Worm (Caenorhabditis elegans) whole organism, L4 larva: ENCODE results near the gene K06G5.1.

Source experiments
- D1046.2 ChIP-seq: fragments of 200-800 bp; sonication (Bioruptor generic); IDR thresholded peaks from 2 replicates; pipeline ENCODE4 v1.3.6; 2022; ENCODE audit warnings: missing genetic modification characterization, missing compliant biosample characterization
- F44E2.7 ChIP-seq: fragments of 200-800 bp; sonication (Bioruptor generic); IDR thresholded peaks from 2 replicates; pipeline ENCODE4 v2.1.2; 2022; ENCODE audit warnings: missing genetic modification characterization, missing compliant biosample characterization
- T20F7.1 ChIP-seq: fragments of 200-800 bp; sonication (Bioruptor generic); optimal IDR thresholded peaks from 2 replicates; lab custom pipeline; 2018; ENCODE audit warnings: mild to moderate bottlenecking, missing genetic modification characterization, missing compliant biosample characterization
- ZK546.5 ChIP-seq, 2 experiments: sonication (generic microtip); optimal IDR thresholded peaks; 2 replicates each; lab custom pipeline; 2017; ENCODE audit warnings: missing biosample characterization in 2 of 2, missing genetic modification characterization in 2 of 2
- aha-1 ChIP-seq: fragments of 150-350 bp; peaks from one replicate; lab custom pipeline; 2014; ENCODE audit warnings: missing biosample characterization, missing genetic modification characterization
- ama-1 ChIP-seq: fragments of 150-350 bp; optimal IDR thresholded peaks from 2 replicates; lab custom pipeline; 2014; ENCODE audit warnings: inconsistent platforms, mixed read lengths
- attf-4 ChIP-seq: sonication (generic microtip); optimal IDR thresholded peaks from 3 replicates; lab custom pipeline; 2017; ENCODE audit warnings: missing biosample characterization, missing genetic modification characterization
- ceh-28 ChIP-seq: fragments of 150-350 bp; optimal IDR thresholded peaks from 2 replicates; lab custom pipeline; 2014; ENCODE audit warnings: missing biosample characterization, missing genetic modification reagents, missing genetic modification characterization
- ceh-32 ChIP-seq: sonication (generic microtip); optimal IDR thresholded peaks from 2 replicates; lab custom pipeline; 2016; ENCODE audit warnings: mild to moderate bottlenecking, missing genetic modification characterization, missing compliant biosample characterization; ENCODE audit not compliant: poor library complexity
- ceh-44 ChIP-seq: fragments of 200-800 bp; sonication (Bioruptor generic); IDR thresholded peaks from 2 replicates; pipeline ENCODE4 v1.3.6; 2022; ENCODE audit warnings: missing genetic modification reagents, missing genetic modification characterization, missing compliant biosample characterization
- ceh-82 ChIP-seq: sonication (generic microtip); optimal IDR thresholded peaks from 2 replicates; lab custom pipeline; 2017; ENCODE audit warnings: missing biosample characterization, missing genetic modification characterization
- ctbp-1 ChIP-seq: fragments of 200-800 bp; sonication (Bioruptor generic); IDR thresholded peaks from 2 replicates; pipeline ENCODE4 v1.3.6; 2022; ENCODE audit warnings: missing genetic modification reagents, missing genetic modification characterization, missing compliant biosample characterization
- daf-12 ChIP-seq: fragments of 150-350 bp; optimal IDR thresholded peaks from 2 replicates; lab custom pipeline; 2014; ENCODE audit warnings: missing biosample characterization, missing genetic modification reagents, missing genetic modification characterization
- daf-16 ChIP-seq, 3 experiments: sonication (generic microtip); optimal IDR thresholded peaks; 2 replicates each; lab custom pipeline; 2016 to 2017; ENCODE audit warnings: missing genetic modification characterization in 3 of 3, missing genetic modification reagents in 3 of 3, mild to moderate bottlenecking in 2 of 3, missing compliant biosample characterization in 2 of 3, missing biosample characterization in 1 of 3, moderate library complexity in 1 of 3
- daf-19 ChIP-seq: fragments of 200-800 bp; sonication (Bioruptor generic); conservative IDR thresholded peaks from 2 replicates; pipeline ENCODE4 v1.3.6; 2022; ENCODE audit warnings: missing genetic modification characterization, missing compliant biosample characterization
- dmd-6 ChIP-seq: fragments of 200-800 bp; sonication (Bioruptor generic); IDR thresholded peaks from 2 replicates; pipeline ENCODE4 v1.3.6; 2022; ENCODE audit warnings: missing genetic modification reagents, missing genetic modification characterization, missing compliant biosample characterization
- dve-1 ChIP-seq: sonication (generic microtip); optimal IDR thresholded peaks from 2 replicates; lab custom pipeline; 2017; ENCODE audit warnings: antibody characterized with exemption, mild to moderate bottlenecking, missing genetic modification characterization, missing compliant biosample characterization; ENCODE audit not compliant: insufficient read depth
- hif-1 ChIP-seq, 2 experiments: sonication (generic microtip); optimal IDR thresholded peaks; 2 replicates each; lab custom pipeline; 2016 to 2017; ENCODE audit warnings: missing compliant biosample characterization in 2 of 2, missing genetic modification characterization in 2 of 2, missing genetic modification reagents in 2 of 2, missing genotype in 2 of 2, mild to moderate bottlenecking in 1 of 2
- lim-7 ChIP-seq: fragments of 200-800 bp; sonication (Bioruptor generic); IDR thresholded peaks from 2 replicates; pipeline ENCODE4 v1.3.6; 2022; ENCODE audit warnings: missing genetic modification characterization, missing compliant biosample characterization
- lin-15B ChIP-seq: fragments of 150-350 bp; sonication (generic microtip); optimal IDR thresholded peaks from 3 replicates; lab custom pipeline; 2014; ENCODE audit warnings: missing biosample characterization, missing genetic modification characterization
- lin-38 ChIP-seq: fragments of 200-800 bp; sonication (Bioruptor generic); IDR thresholded peaks from 2 replicates; pipeline ENCODE4 v1.3.6; 2022; ENCODE audit warnings: missing genetic modification reagents, missing genetic modification characterization, missing compliant biosample characterization
- lir-3 ChIP-seq: sonication (generic microtip); optimal IDR thresholded peaks from 2 replicates; lab custom pipeline; 2016; ENCODE audit warnings: mild to moderate bottlenecking, missing genetic modification characterization, missing compliant biosample characterization
- madf-9 ChIP-seq: fragments of 200-800 bp; sonication (Bioruptor generic); conservative IDR thresholded peaks from 2 replicates; pipeline ENCODE4 v1.3.6; 2022; ENCODE audit warnings: missing genetic modification reagents, missing genetic modification characterization, missing compliant biosample characterization
- mxl-2 ChIP-seq: fragments of 200-800 bp; sonication (Bioruptor generic); conservative IDR thresholded peaks from 2 replicates; pipeline ENCODE4 v1.3.6; 2022; ENCODE audit warnings: missing genetic modification reagents, missing genetic modification characterization, missing compliant biosample characterization
- mxl-3 ChIP-seq: fragments of 200-800 bp; sonication (Bioruptor generic); optimal IDR thresholded peaks from 2 replicates; lab custom pipeline; 2018; ENCODE audit warnings: mild to moderate bottlenecking, missing genetic modification characterization, missing compliant biosample characterization
- nhr-10 ChIP-seq: fragments of 150-350 bp; optimal IDR thresholded peaks from 2 replicates; lab custom pipeline; 2014; ENCODE audit warnings: missing biosample characterization, missing genetic modification characterization
- nhr-237 ChIP-seq: sonication (generic microtip); optimal IDR thresholded peaks from 2 replicates; lab custom pipeline; 2017; ENCODE audit warnings: missing biosample characterization, missing genetic modification characterization
- nhr-25 ChIP-seq: sonication (generic microtip); optimal IDR thresholded peaks from 2 replicates; lab custom pipeline; 2017; ENCODE audit warnings: missing genetic modification characterization, mild to moderate bottlenecking, missing compliant biosample characterization, antibody characterized with exemption, moderate library complexity, borderline replicate concordance; ENCODE audit not compliant: insufficient read depth
- nhr-28 ChIP-seq: fragments of 150-350 bp; optimal IDR thresholded peaks from 2 replicates; lab custom pipeline; 2014; ENCODE audit warnings: missing biosample characterization, missing genetic modification characterization
- nhr-76 ChIP-seq: fragments of 150-350 bp; optimal IDR thresholded peaks from 2 replicates; lab custom pipeline; 2014; ENCODE audit warnings: missing biosample characterization, missing genetic modification characterization
- pha-4 ChIP-seq, 2 experiments: fragments of 150-350 bp in 1 of 2; fragments of 200-800 bp in 1 of 2; sonication (Bioruptor generic) in 1 of 2; IDR thresholded peaks in 1 of 2; optimal IDR thresholded peaks in 1 of 2; 2 replicates each; pipeline versions ENCODE4 v1.3.6 to Lab custom; 2014 to 2022; ENCODE audit warnings: missing genetic modification characterization in 2 of 2, missing genetic modification reagents in 2 of 2, missing biosample characterization in 1 of 2, missing compliant biosample characterization in 1 of 2
- snpc-1.2 ChIP-seq: fragments of 200-800 bp; sonication (Bioruptor generic); IDR thresholded peaks from 2 replicates; pipeline ENCODE4 v1.3.6; 2022; ENCODE audit warnings: missing genetic modification reagents, missing genetic modification characterization, missing compliant biosample characterization
- tra-1 ChIP-seq: fragments of 200-800 bp; sonication (Bioruptor generic); IDR thresholded peaks from 2 replicates; pipeline ENCODE4 v1.3.6; 2022; ENCODE audit warnings: missing genetic modification reagents, missing genetic modification characterization, missing compliant biosample characterization
- unc-130 ChIP-seq: sonication (generic microtip); optimal IDR thresholded peaks from 2 replicates; lab custom pipeline; 2016; ENCODE audit warnings: missing genetic modification reagents, missing genetic modification characterization, missing compliant biosample characterization
- unc-62 ChIP-seq, 3 experiments: fragments of 150-350 bp in 1 of 3; sonication (generic microtip); optimal IDR thresholded peaks in 2 of 3; peaks in 1 of 3; 1 replicate in 1 of 3; 2 replicates in 2 of 3; lab custom pipeline; 2014 to 2017; ENCODE audit warnings: missing biosample characterization in 3 of 3, missing genetic modification characterization in 3 of 3, missing genetic modification reagents in 3 of 3, missing genotype in 1 of 3
- zfp-3 ChIP-seq: fragments of 200-800 bp; sonication (Bioruptor generic); conservative IDR thresholded peaks from 2 replicates; pipeline ENCODE4 v1.3.6; 2022; ENCODE audit warnings: missing genetic modification reagents, missing genetic modification characterization, missing compliant biosample characterization
- zip-11 ChIP-seq: fragments of 200-800 bp; sonication (Bioruptor generic); IDR thresholded peaks from 2 replicates; pipeline ENCODE4 v1.3.6; 2022; ENCODE audit warnings: missing genetic modification characterization, missing compliant biosample characterization
- zip-2 ChIP-seq: fragments of 150-350 bp; optimal IDR thresholded peaks from 2 replicates; lab custom pipeline; 2014; ENCODE audit warnings: missing biosample characterization, missing genetic modification characterization

K06G5.1 gene

DNA sequence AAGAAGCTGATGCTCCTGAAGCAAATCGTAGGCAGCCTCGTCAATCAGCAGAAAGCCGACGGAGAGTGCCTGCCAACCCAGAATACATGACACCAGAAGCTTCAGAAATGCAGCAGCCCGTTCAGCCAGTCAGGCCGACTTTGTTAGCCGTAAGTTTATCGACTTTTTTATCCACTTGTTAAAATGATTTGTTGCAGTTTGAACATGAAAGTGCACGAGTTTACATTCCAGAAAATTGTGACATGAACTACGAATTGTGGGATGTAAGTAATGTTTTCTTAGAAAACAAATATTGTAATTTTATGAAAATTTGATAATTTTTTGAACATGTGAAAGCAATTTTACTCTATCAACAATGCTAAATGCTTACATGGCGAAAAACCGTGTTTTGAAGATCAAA is 25.4 kb downstream of the K06G5.1 start:
- TF ChIP-seq snpc-1.2 (GFP tag; lab: Robert Waterston, UW) (no peak), unc-62 (GFP tag; optimal IDR thresholded peaks at IDR 0.05 in 1 of 2; lab: Kevin White, UChicago) (peak in 1 of 2 experiments; percentile 93), unc-62 (tag; optimal IDR thresholded peaks at IDR 0.05; lab: Kevin White, UChicago) (no peak), unc-130 (no peak)

ce11 chrX:14241531-14241930 is 26.8 kb downstream of the K06G5.1 start:
- TF ChIP-seq aha-1 (tag; lab: Kevin White, UChicago) (peak; percentile 92), daf-19 (GFP tag; lab: Robert Waterston, UW) (no peak)
- TF ChIP-seq, all 104 proteins: peak for 1

- no peak for TF ChIP-seq zip-11 (GFP tag; lab: Robert Waterston, UW)
- TF ChIP-seq zip-2 (tag; lab: Kevin White, UChicago) = no peak
- peak in 1 of 2 experiments; percentile 83 for TF ChIP-seq hif-1 (tag; optimal IDR thresholded peaks at IDR 0.05; lab: Kevin White, UChicago)
- TF ChIP-seq daf-16 (GFP tag; optimal IDR thresholded peaks at IDR 0.05; lab: Kevin White, UChicago) = no peak
- TF ChIP-seq daf-16 (tag; optimal IDR thresholded peaks at IDR 0.05; lab: Kevin White, UChicago) = peak; percentile 23
- TF ChIP-seq nhr-237 (tag; lab: Kevin White, UChicago) = no peak
- TF ChIP-seq nhr-25 = no peak
These were observed 28.7 kb downstream of the K06G5.1 start, which contains the start of gene K04C1.3 for ce11 chrX:14243345-14243961. Gene K04C1.3 (minus strand): TSS chrX:14243395.

DNA sequence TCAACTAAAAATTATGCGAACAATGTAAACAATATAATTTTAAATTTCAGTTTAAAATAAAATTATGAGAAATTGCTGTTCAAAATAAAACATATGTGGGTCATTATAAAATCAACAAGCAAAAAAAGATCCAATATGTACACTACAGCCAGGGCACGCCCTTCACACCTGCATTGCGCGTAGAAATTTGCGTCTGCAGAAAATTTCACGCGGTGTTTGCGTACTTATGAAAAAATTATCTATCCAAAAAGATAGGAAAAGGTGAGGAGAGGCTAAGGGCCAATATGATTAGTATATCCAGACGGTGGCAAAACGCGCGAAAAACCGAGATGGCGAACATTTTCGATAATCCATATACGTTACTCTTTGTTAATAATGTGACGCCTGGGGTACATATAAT is 29.7 kb downstream of the K06G5.1 start:
- TF ChIP-seq ceh-28 (tag; lab: Kevin White, UChicago) (no peak), lim-7 (GFP tag; lab: Robert Waterston, UW) (no peak), lin-15B (tag; lab: Kevin White, UChicago) (no peak), hif-1 (tag; optimal IDR thresholded peaks at IDR 0.05; lab: Kevin White, UChicago) (no peak), unc-130 (no peak), nhr-28 (peak; percentile 71), D1046.2 (GFP tag; lab: Robert Waterston, UW) (no peak), unc-62 (GFP tag; optimal IDR thresholded peaks at IDR 0.05 in 1 of 2; lab: Kevin White, UChicago) (peak in 1 of 2 experiments; percentile 16), unc-62 (tag; optimal IDR thresholded peaks at IDR 0.05; lab: Kevin White, UChicago) (no peak), ctbp-1 (GFP tag; lab: Robert Waterston, UW) (no peak), nhr-76 (tag; lab: Kevin White, UChicago) (no peak), attf-4 (no peak), aha-1 (tag; lab: Kevin White, UChicago) (peak; percentile 70), lir-3 (tag; lab: Kevin White, UChicago) (no peak), dve-1 (tag; lab: Kevin White, UChicago) (peak; percentile 33), ZK546.5 (tag; optimal IDR thresholded peaks at IDR 0.05; lab: Kevin White, UChicago) (no peak), mxl-2 (GFP tag; lab: Robert Waterston, UW) (no peak), ceh-44 (no peak), pha-4 (GFP tag; IDR thresholded peaks at IDR 0.05; lab: Robert Waterston, UW) (no peak), pha-4 (tag; optimal IDR thresholded peaks at IDR 0.05; lab: Kevin White, UChicago) (peak; percentile 14), nhr-25 (no peak), mxl-3 (GFP tag; lab: Kevin White, UChicago) (peak; percentile 25)
- TF ChIP-seq, all 104 proteins: peak for 6

- TF ChIP-seq ceh-32 (tag; lab: Kevin White, UChicago) = no peak
- TF ChIP-seq ceh-82 (tag; lab: Kevin White, UChicago) = no peak
- no peak for TF ChIP-seq tra-1 (GFP tag; lab: Robert Waterston, UW)
- no peak for TF ChIP-seq nhr-10 (tag; lab: Kevin White, UChicago)
- no peak for TF ChIP-seq nhr-28
- no peak for TF ChIP-seq zfp-3 (GFP tag; lab: Robert Waterston, UW)
- TF ChIP-seq ceh-28 (tag; lab: Kevin White, UChicago) = no peak
- TF ChIP-seq madf-9 (GFP tag; lab: Robert Waterston, UW) = no peak
- TF ChIP-seq daf-12 = no peak
- TF ChIP-seq T20F7.1 = no peak
- no peak for TF ChIP-seq nhr-25
- TF ChIP-seq F44E2.7 (GFP tag; lab: Robert Waterston, UW) = no peak
- TF ChIP-seq lin-38 (GFP tag; lab: Robert Waterston, UW) = no peak
- TF ChIP-seq ama-1 = no peak
- TF ChIP-seq dmd-6 (GFP tag; lab: Robert Waterston, UW) = no peak
These were observed 31.7 kb downstream of the K06G5.1 start, which contains the start of gene mlc-6 for ce11 chrX:14246518-14246917. Gene mlc-6 (minus strand): TSS chrX:14246618.
